5 fruit fly cellular contexts compared by ENCODE assay signal in the genomic region with DNA sequence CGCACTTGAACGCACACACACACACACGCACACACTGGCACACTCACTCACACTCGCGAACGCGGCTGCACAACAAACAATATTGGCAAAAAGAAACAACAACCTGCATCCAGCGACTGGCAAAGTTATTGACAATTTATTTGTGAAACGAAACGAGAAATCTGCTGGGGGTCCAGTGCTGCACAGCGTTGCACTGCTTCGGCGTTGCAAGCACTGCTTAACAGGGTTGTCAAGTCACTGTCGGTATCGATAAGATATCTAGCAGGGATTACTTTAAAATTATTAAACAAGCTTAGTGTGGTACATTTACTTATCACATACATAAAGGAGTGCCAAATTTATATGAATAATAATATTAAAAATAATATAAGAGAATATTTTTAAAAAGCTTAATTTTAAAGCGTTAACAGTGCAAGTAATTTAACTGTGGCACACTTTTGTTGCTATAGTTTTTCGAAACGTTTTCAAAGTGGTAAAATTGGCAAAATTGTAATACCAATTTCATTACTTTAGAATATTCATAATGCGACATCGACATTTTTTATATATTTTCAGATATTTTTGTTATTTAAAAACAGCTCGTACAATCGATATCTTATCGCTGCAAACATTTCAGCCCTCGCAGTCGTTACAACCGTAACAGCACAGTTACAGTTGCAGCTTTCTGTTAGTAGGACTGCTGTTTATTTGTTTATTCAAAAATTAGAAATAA.
A peak's percentile ranks its signal among the peaks of the same experiment; 100 is the strongest.
TF ChIP-seq lines count a peak whose summit lies in the region.

Gene dsd (minus strand): TSS at position 179 of the 712 bp plus-strand sequence.
Gene Tusp (plus strand): TSS at position 662 of the 712 bp plus-strand sequence.

- TF ChIP-seq CTCF in whole organism, embryonic (GFP tag; optimal IDR thresholded peaks at IDR 0.05; lab: Kevin White, UChicago), result no peak

TF ChIP-seq in whole organism, adult, 20 proteins besides CTCF, POLR2A, EP300 and RAD21 (continues in another document):
- peak; percentile 87 for TF ChIP-seq CG1620 (GFP tag; optimal IDR thresholded peaks at IDR 0.05; lab: Kevin White, UChicago)
- peak; percentile 79 for TF ChIP-seq Mnt (GFP tag; optimal IDR thresholded peaks at IDR 0.05; lab: Kevin White, UChicago)
- TF ChIP-seq CG14711 (tag; optimal IDR thresholded peaks at IDR 0.05; lab: Kevin White, UChicago), result peak; percentile 92
- no peak for TF ChIP-seq cic (GFP tag; optimal IDR thresholded peaks at IDR 0.05; lab: Kevin White, UChicago)
- peak; percentile 38 for TF ChIP-seq tj (GFP tag; optimal IDR thresholded peaks at IDR 0.05; lab: Kevin White, UChicago)
- peak; percentile 74 for TF ChIP-seq CG11617 (GFP tag; optimal IDR thresholded peaks at IDR 0.05; lab: Kevin White, UChicago)
- TF ChIP-seq CG7101 (tag; optimal IDR thresholded peaks at IDR 0.05; lab: Kevin White, UChicago), result peak; percentile 81
- no peak for TF ChIP-seq cnc (optimal IDR thresholded peaks at IDR 0.05; lab: Kevin White, UChicago)
- TF ChIP-seq CG33017 (tag; optimal IDR thresholded peaks at IDR 0.05; lab: Kevin White, UChicago), result peak; percentile 66
- peak; percentile 89 for TF ChIP-seq Crg-1 (GFP tag; optimal IDR thresholded peaks at IDR 0.05; lab: Kevin White, UChicago)
- TF ChIP-seq Hr96 (GFP tag; optimal IDR thresholded peaks at IDR 0.05; lab: Kevin White, UChicago), result peak; percentile 75
- peak; percentile 82 for TF ChIP-seq CG12768 (GFP tag; optimal IDR thresholded peaks at IDR 0.05; lab: Kevin White, UChicago)
- peak; percentile 47 for TF ChIP-seq Clk (GFP tag; optimal IDR thresholded peaks at IDR 0.05; lab: Kevin White, UChicago)
- peak; percentile 79 for TF ChIP-seq pad (GFP tag; optimal IDR thresholded peaks at IDR 0.05; lab: Kevin White, UChicago)
- peak; percentile 70 for TF ChIP-seq CG5204 (GFP tag; optimal IDR thresholded peaks at IDR 0.05; lab: Kevin White, UChicago)
- peak; percentile 86 for TF ChIP-seq kay (GFP tag; lab: Kevin White, UChicago; ENCODE audit: borderline replicate concordance)

TF ChIP-seq in whole organism, embryonic, 481 proteins besides CTCF, POLR2A, EP300 and RAD21 (continues in another document):
- TF ChIP-seq unpg (GFP tag; optimal IDR thresholded peaks at IDR 0.05; lab: Kevin White, UChicago), result peak; percentile 58
- peak; percentile 58 for TF ChIP-seq CG17802 (tag; optimal IDR thresholded peaks at IDR 0.05; lab: Kevin White, UChicago)
- TF ChIP-seq Bteb2 (GFP tag; optimal IDR thresholded peaks at IDR 0.05; lab: Kevin White, UChicago), result peak; percentile 30
- peak; percentile 84 for TF ChIP-seq lab (GFP tag; optimal IDR thresholded peaks at IDR 0.05; lab: Kevin White, UChicago)
- TF ChIP-seq CG1603 (tag; optimal IDR thresholded peaks at IDR 0.05; lab: Kevin White, UChicago), result peak; percentile 65
- peak; percentile 45 for TF ChIP-seq twi (tag; optimal IDR thresholded peaks at IDR 0.05; lab: Kevin White, UChicago)
- TF ChIP-seq Dip2 (GFP tag; IDR thresholded peaks at IDR 0.05; lab: Robert Waterston, UW), result no peak
- TF ChIP-seq Pdp1 (GFP tag; optimal IDR thresholded peaks at IDR 0.05; lab: Kevin White, UChicago), result peak; percentile 58 to 77
- TF ChIP-seq H2.0 (GFP tag; IDR thresholded peaks at IDR 0.05; lab: Robert Waterston, UW), result peak; percentile 78
- peak; percentile 79 for TF ChIP-seq phol (tag; optimal IDR thresholded peaks at IDR 0.05; lab: Kevin White, UChicago)
- peak; percentile 55 for TF ChIP-seq CG9437 (GFP tag; optimal IDR thresholded peaks at IDR 0.05; lab: Kevin White, UChicago)
- peak; percentile 78 for TF ChIP-seq CG18764 (GFP tag; optimal IDR thresholded peaks at IDR 0.05; lab: Kevin White, UChicago)
- TF ChIP-seq kni (GFP tag; optimal IDR thresholded peaks at IDR 0.05; lab: Kevin White, UChicago), result no peak
- no peak for TF ChIP-seq prd (optimal IDR thresholded peaks at IDR 0.05; lab: Kevin White, UChicago)
- TF ChIP-seq prd (GFP tag; IDR thresholded peaks at IDR 0.05; lab: Robert Waterston, UW), result peak; percentile 72
- TF ChIP-seq Ptx1 (GFP tag; IDR thresholded peaks at IDR 0.05; lab: Robert Waterston, UW), result peak; percentile 84

TF ChIP-seq in whole organism, prepupa, 60 proteins besides CTCF, POLR2A, EP300 and RAD21 (continues in another document):
- peak; percentile 82 for TF ChIP-seq svp (GFP tag; lab: Kevin White, UChicago)
- TF ChIP-seq CG6276 (GFP tag; optimal IDR thresholded peaks at IDR 0.05; lab: Kevin White, UChicago), result no peak
- TF ChIP-seq Ets21C (GFP tag; optimal IDR thresholded peaks at IDR 0.05; lab: Kevin White, UChicago), result peak; percentile 56
- peak; percentile 81 for TF ChIP-seq CG31627 (GFP tag; optimal IDR thresholded peaks at IDR 0.05; lab: Kevin White, UChicago)
- TF ChIP-seq fd59A (GFP tag; optimal IDR thresholded peaks at IDR 0.05; lab: Kevin White, UChicago), result peak; percentile 29
- TF ChIP-seq CG34406 (GFP tag; optimal IDR thresholded peaks at IDR 0.05; lab: Kevin White, UChicago), result peak; percentile 55
- peak; percentile 55 for TF ChIP-seq CG11902 (GFP tag; optimal IDR thresholded peaks at IDR 0.05; lab: Kevin White, UChicago)
- TF ChIP-seq Hr38 (GFP tag; optimal IDR thresholded peaks at IDR 0.05; lab: Kevin White, UChicago), result no peak
- peak; percentile 17 for TF ChIP-seq spab (GFP tag; optimal IDR thresholded peaks at IDR 0.05; lab: Kevin White, UChicago)
- no peak for TF ChIP-seq CG11294 (GFP tag; IDR thresholded peaks at IDR 0.05; lab: Robert Waterston, UW)
- TF ChIP-seq CG1621 (tag; optimal IDR thresholded peaks at IDR 0.05; lab: Kevin White, UChicago), result no peak
- peak; percentile 48 for TF ChIP-seq dac (GFP tag; optimal IDR thresholded peaks at IDR 0.05; lab: Kevin White, UChicago)
- TF ChIP-seq fkh (GFP tag; optimal IDR thresholded peaks at IDR 0.05; lab: Kevin White, UChicago), result peak; percentile 48
- peak; percentile 56 for TF ChIP-seq CG4318 (GFP tag; optimal IDR thresholded peaks at IDR 0.05; lab: Kevin White, UChicago)
- TF ChIP-seq CG3032 (tag; optimal IDR thresholded peaks at IDR 0.05; lab: Kevin White, UChicago), result peak; percentile 66
- TF ChIP-seq dsx (GFP tag; optimal IDR thresholded peaks at IDR 0.05; lab: Kevin White, UChicago; ENCODE audit: poor library complexity, severe bottlenecking), result peak; percentile 32
- TF ChIP-seq Eip93F (GFP tag; optimal IDR thresholded peaks at IDR 0.05; lab: Kevin White, UChicago), result no peak

TF ChIP-seq in whole organism, pupa, 21 proteins besides CTCF, POLR2A, EP300 and RAD21 (continues in another document):
- TF ChIP-seq CG15710 (tag; optimal IDR thresholded peaks at IDR 0.05; lab: Kevin White, UChicago) (peak; percentile 64), rn (GFP tag; IDR thresholded peaks at IDR 0.05; lab: Robert Waterston, UW) (peak; percentile 38; the same call in 1 of the 2 replicates), CG13204 (GFP tag; optimal IDR thresholded peaks at IDR 0.05; lab: Kevin White, UChicago) (no peak), CG4496 (GFP tag; IDR thresholded peaks at IDR 0.05; lab: Robert Waterston, UW) (peak; percentile 81), CG9948 (tag; optimal IDR thresholded peaks at IDR 0.05; lab: Kevin White, UChicago) (peak; percentile 3), CG34367 (tag; optimal IDR thresholded peaks at IDR 0.05; lab: Kevin White, UChicago) (peak; percentile 30), CG17806 (tag; optimal IDR thresholded peaks at IDR 0.05; lab: Kevin White, UChicago) (peak; percentile 37), CG14655 (GFP tag; optimal IDR thresholded peaks at IDR 0.05; lab: Kevin White, UChicago) (peak; percentile 68), CG8301 (tag; optimal IDR thresholded peaks at IDR 0.05; lab: Kevin White, UChicago) (peak; percentile 32), CG10348 (GFP tag; IDR thresholded peaks at IDR 0.05; lab: Robert Waterston, UW) (0 out of 2 replicates have a peak, but pooled peaks have one; percentile 12), Pif1A (GFP tag; optimal IDR thresholded peaks at IDR 0.05; lab: Kevin White, UChicago) (peak; percentile 44), EcR (GFP tag; optimal IDR thresholded peaks at IDR 0.05; lab: Kevin White, UChicago) (no peak), CG32121 (GFP tag; IDR thresholded peaks at IDR 0.05; lab: Robert Waterston, UW) (peak; percentile 59), Ets98B (GFP tag; IDR thresholded peaks at IDR 0.05; lab: Robert Waterston, UW) (peak; percentile 62), fd96Ca (GFP tag; IDR thresholded peaks at IDR 0.05; lab: Robert Waterston, UW) (peak; percentile 56; the same call in 2 of the 3 replicates), Snoo (tag; optimal IDR thresholded peaks at IDR 0.05; lab: Kevin White, UChicago) (peak; percentile 50), Pif1B (GFP tag; optimal IDR thresholded peaks at IDR 0.05; lab: Kevin White, UChicago) (peak; percentile 47), gl (tag; optimal IDR thresholded peaks at IDR 0.05; lab: Kevin White, UChicago) (no peak)

TF ChIP-seq in whole organism, wandering third instar larva, 38 proteins besides CTCF, POLR2A, EP300 and RAD21 (continues in another document):
- TF ChIP-seq Myc (optimal IDR thresholded peaks at IDR 0.05; lab: Kevin White, UChicago), result no peak
- TF ChIP-seq sage (GFP tag; optimal IDR thresholded peaks at IDR 0.05; lab: Kevin White, UChicago), result no peak
- peak; percentile 94 for TF ChIP-seq Hr83 (GFP tag; optimal IDR thresholded peaks at IDR 0.05; lab: Kevin White, UChicago; ENCODE audit: poor library complexity, severe bottlenecking)
- peak; percentile 79 for TF ChIP-seq jim (GFP tag; optimal IDR thresholded peaks at IDR 0.05; lab: Kevin White, UChicago)
- TF ChIP-seq Rel (GFP tag; optimal IDR thresholded peaks at IDR 0.05; lab: Kevin White, UChicago), result no peak
- peak; percentile 71 for TF ChIP-seq Rel (tag; optimal IDR thresholded peaks at IDR 0.05; lab: Kevin White, UChicago)
- TF ChIP-seq rgr (GFP tag; optimal IDR thresholded peaks at IDR 0.05; lab: Kevin White, UChicago), result peak; percentile 82
- TF ChIP-seq sv (GFP tag; optimal IDR thresholded peaks at IDR 0.05; lab: Kevin White, UChicago), result peak; percentile 82
- peak; percentile 60 for TF ChIP-seq Sp1 (GFP tag; optimal IDR thresholded peaks at IDR 0.05; lab: Kevin White, UChicago)
- peak; percentile 67 for TF ChIP-seq woc (GFP tag; optimal IDR thresholded peaks at IDR 0.05; lab: Kevin White, UChicago)
- TF ChIP-seq Dfd (GFP tag; optimal IDR thresholded peaks at IDR 0.05; lab: Kevin White, UChicago), result no peak
- peak; percentile 46 for TF ChIP-seq Jra (GFP tag; optimal IDR thresholded peaks at IDR 0.05; lab: Kevin White, UChicago)
- TF ChIP-seq foxo (GFP tag; optimal IDR thresholded peaks at IDR 0.05; lab: Kevin White, UChicago), result peak in 1 of 2 experiments; percentile 85
- TF ChIP-seq Mio (GFP tag; optimal IDR thresholded peaks at IDR 0.05; lab: Kevin White, UChicago), result peak; percentile 27
- peak; percentile 12 for TF ChIP-seq dsf (GFP tag; optimal IDR thresholded peaks at IDR 0.05; lab: Kevin White, UChicago; ENCODE audit: borderline replicate concordance)
- peak; percentile 55 for TF ChIP-seq brk (GFP tag; optimal IDR thresholded peaks at IDR 0.05; lab: Kevin White, UChicago)
- TF ChIP-seq br (GFP tag; optimal IDR thresholded peaks at IDR 0.05; lab: Kevin White, UChicago), result peak; percentile 73
- no peak for TF ChIP-seq usp (GFP tag; optimal IDR thresholded peaks at IDR 0.05; lab: Kevin White, UChicago)
- no peak for TF ChIP-seq CG32264 (GFP tag; optimal IDR thresholded peaks at IDR 0.05; lab: Kevin White, UChicago)
- peak; percentile 68 for TF ChIP-seq GATAd (GFP tag; optimal IDR thresholded peaks at IDR 0.05; lab: Kevin White, UChicago)
- TF ChIP-seq OdsH (GFP tag; optimal IDR thresholded peaks at IDR 0.05; lab: Kevin White, UChicago), result peak; percentile 57
